Worm (Caenorhabditis elegans) whole organism, L3 larva: Measurements from ENCODE around the gene C12D8.13.

Source experiments
- jun-1 ChIP-seq: fragments of 150-350 bp; optimal IDR thresholded peaks from 2 replicates; lab custom pipeline; 2014; ENCODE audit warnings: missing biosample characterization, missing genetic modification reagents, missing genetic modification characterization
- lin-15B ChIP-seq: fragments of 150-350 bp; optimal IDR thresholded peaks from 2 replicates; lab custom pipeline; 2014; ENCODE audit warnings: missing biosample characterization, missing genetic modification characterization
- nfya-1 ChIP-seq: sonication (generic microtip); optimal IDR thresholded peaks from 2 replicates; lab custom pipeline; 2017; ENCODE audit warnings: missing genetic modification characterization, mild to moderate bottlenecking, missing compliant biosample characterization, antibody characterized with exemption, moderate library complexity; ENCODE audit not compliant: insufficient read depth
- nhr-12 ChIP-seq: fragments of 150-350 bp; optimal IDR thresholded peaks from 2 replicates; lab custom pipeline; 2014; ENCODE audit warnings: missing biosample characterization, missing genetic modification characterization
- pqm-1 ChIP-seq: fragments of 150-350 bp; optimal IDR thresholded peaks from 2 replicates; lab custom pipeline; 2017; ENCODE audit warnings: missing biosample characterization, missing genetic modification characterization, inconsistent platforms
- unc-62 ChIP-seq: fragments of 150-350 bp; sonication (generic microtip); optimal IDR thresholded peaks from 4 replicates; lab custom pipeline; 2014; ENCODE audit warnings: missing biosample characterization, missing genetic modification reagents, missing genetic modification characterization

DNA sequence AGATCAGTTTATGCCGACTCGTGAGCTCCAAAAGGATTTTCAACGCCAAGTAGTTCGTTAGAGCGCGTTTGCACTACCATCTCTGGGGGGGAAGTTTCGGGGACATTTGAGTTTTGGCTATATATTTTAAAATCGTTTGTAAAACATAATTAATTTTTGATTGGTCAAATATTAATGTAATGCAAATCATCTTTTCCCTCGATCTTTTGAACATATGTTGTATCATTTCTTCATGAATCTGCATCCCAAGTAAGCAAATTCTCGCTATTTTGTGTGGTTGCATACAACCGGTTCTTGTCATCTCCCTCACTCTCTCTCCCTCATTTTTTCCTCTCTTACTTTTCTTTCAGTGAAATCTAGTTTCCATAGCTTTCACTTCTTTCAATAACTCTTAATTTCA lies 42.3 kb downstream of the C12D8.13 start:
- TF ChIP-seq unc-62 (no peak), jun-1 (tag; lab: Kevin White, UChicago) (peak; percentile 10), nhr-12 (no peak), pqm-1 (tag; lab: Kevin White, UChicago) (peak; percentile 9), lin-15B (tag; lab: Kevin White, UChicago) (peak; percentile 72), nfya-1 (tag; lab: Kevin White, UChicago) (peak; percentile 45)
